Worm (Caenorhabditis elegans) whole organism, midembryonic: ENCODE measurements around the gene fbxb-63.
A peak's percentile ranks its signal among the peaks of the same experiment; 100 is the strongest.

Experiments used
- T22C8.4 ChIP-seq: fragments of 200-800 bp; sonication (Bioruptor generic); IDR thresholded peaks from 2 replicates; pipeline ENCODE4 v1.3.6; 2022; ENCODE audit warnings: missing genetic modification characterization, missing compliant biosample characterization
- cog-1 ChIP-seq: sonication (generic microtip); optimal IDR thresholded peaks from 2 replicates; lab custom pipeline; 2016; ENCODE audit warnings: missing genetic modification characterization, missing compliant biosample characterization
- flt-1 ChIP-seq: fragments of 200-800 bp; sonication (Bioruptor generic); IDR thresholded peaks from 2 replicates; pipeline ENCODE4 v1.3.6; 2022; ENCODE audit warnings: missing genetic modification characterization, missing compliant biosample characterization
- ref-1 ChIP-seq: fragments of 200-800 bp; sonication (Bioruptor generic); conservative IDR thresholded peaks from 2 replicates; pipeline ENCODE4 v1.3.6; 2022; ENCODE audit warnings: missing genetic modification reagents, missing genetic modification characterization, missing compliant biosample characterization
- tab-1 ChIP-seq: fragments of 200-800 bp; sonication (Bioruptor generic); IDR thresholded peaks from 2 replicates; pipeline ENCODE4 v1.3.6; 2022; ENCODE audit warnings: missing genetic modification characterization, missing compliant biosample characterization
- ztf-29 ChIP-seq: fragments of 200-800 bp; sonication (Bioruptor generic); IDR thresholded peaks from 2 replicates; pipeline ENCODE4 v1.3.6; 2022; ENCODE audit warnings: missing genetic modification reagents, missing genetic modification characterization, missing compliant biosample characterization

- TF ChIP-seq flt-1 (GFP tag; lab: Robert Waterston, UW) (no peak), T22C8.4 (GFP tag; lab: Robert Waterston, UW) (peak; percentile 53; the same call in 1 of the 2 replicates), tab-1 (GFP tag; lab: Robert Waterston, UW) (no peak), cog-1 (no peak), ztf-29 (no peak), ref-1 (GFP tag; lab: Robert Waterston, UW) (no peak)
These were observed 6.0 kb downstream of the fbxb-63 start, which contains the start of gene fbxb-60 for ce11 chrV:19297510-19297909.
